Fruit fly (Drosophila melanogaster) whole organism, embryonic: ENCODE measurements around the gene fzy.

Experiments
- Atf-2 ChIP-seq: fragments of 200-800 bp; sonication (Bioruptor generic); optimal IDR thresholded peaks from 2 replicates; lab custom pipeline; 2016; ENCODE audit warnings: missing biosample characterization, missing genetic modification characterization
- CG1024 ChIP-seq: fragments of 200-800 bp; sonication (Bioruptor generic); IDR thresholded peaks from 2 replicates; pipeline ENCODE4 v1.3.6; 2022; ENCODE audit warnings: missing biosample characterization, missing genetic modification characterization
- CG10462 ChIP-seq: fragments of 200-800 bp; sonication (Bioruptor generic); optimal IDR thresholded peaks from 2 replicates; lab custom pipeline; 2016; ENCODE audit warnings: missing biosample characterization, missing genetic modification characterization
- CG11456 ChIP-seq: fragments of 200-800 bp; sonication (Bioruptor generic); IDR thresholded peaks from 3 replicates; pipeline ENCODE4 v1.3.6; 2022; ENCODE audit warnings: missing biosample characterization, missing genetic modification characterization
- CG11504 ChIP-seq: fragments of 200-800 bp; sonication (Bioruptor generic); optimal IDR thresholded peaks from 3 replicates; lab custom pipeline; 2019; ENCODE audit warnings: missing biosample characterization, mild to moderate bottlenecking, missing genetic modification characterization, moderate library complexity
- CG12155 ChIP-seq: fragments of 200-800 bp; sonication (Bioruptor generic); optimal IDR thresholded peaks from 3 replicates; lab custom pipeline; 2016; ENCODE audit warnings: missing biosample characterization, missing genetic modification characterization
- CG12299 ChIP-seq: fragments of 200-800 bp; sonication (Bioruptor generic); optimal IDR thresholded peaks from 2 replicates; lab custom pipeline; 2018; ENCODE audit warnings: missing biosample characterization, mild to moderate bottlenecking, missing genetic modification characterization
- CG13424 ChIP-seq: fragments of 200-800 bp; sonication (Bioruptor generic); optimal IDR thresholded peaks from 2 replicates; lab custom pipeline; 2019; ENCODE audit warnings: missing biosample characterization, mild to moderate bottlenecking, missing genetic modification characterization, moderate library complexity
- CG15514 ChIP-seq: fragments of 200-800 bp; sonication (Bioruptor generic); optimal IDR thresholded peaks from 3 replicates; lab custom pipeline; 2017; ENCODE audit warnings: missing biosample characterization, missing genetic modification characterization, mild to moderate bottlenecking, moderate library complexity, missing genetic modification reagents
- CG1603 ChIP-seq: fragments of 200-800 bp; sonication (Bioruptor generic); optimal IDR thresholded peaks from 2 replicates; lab custom pipeline; 2019; ENCODE audit warnings: missing biosample characterization, mild to moderate bottlenecking, missing genetic modification characterization, moderate library complexity
- CG1647 ChIP-seq: fragments of 200-800 bp; sonication (Bioruptor generic); optimal IDR thresholded peaks from 3 replicates; lab custom pipeline; 2016; ENCODE audit warnings: missing biosample characterization, missing genetic modification characterization
- CG16815 ChIP-seq: fragments of 200-800 bp; sonication (Bioruptor generic); optimal IDR thresholded peaks from 3 replicates; lab custom pipeline; 2017; ENCODE audit warnings: missing biosample characterization, mild to moderate bottlenecking, missing genetic modification characterization
- CG16863 ChIP-seq: fragments of 200-800 bp; sonication (Bioruptor generic); optimal IDR thresholded peaks from 3 replicates; lab custom pipeline; 2016; ENCODE audit warnings: missing biosample characterization, missing genetic modification characterization
- CG30403 ChIP-seq: fragments of 200-800 bp; sonication (Bioruptor generic); optimal IDR thresholded peaks from 3 replicates; lab custom pipeline; 2016; ENCODE audit warnings: missing biosample characterization, missing genetic modification characterization
- CG3065 ChIP-seq: fragments of 200-800 bp; sonication (Bioruptor generic); optimal IDR thresholded peaks from 2 replicates; lab custom pipeline; 2016; ENCODE audit warnings: missing biosample characterization, missing genetic modification characterization
- CG31365 ChIP-seq: fragments of 200-800 bp; sonication (Bioruptor generic); optimal IDR thresholded peaks from 2 replicates; lab custom pipeline; 2018; ENCODE audit warnings: missing biosample characterization, mild to moderate bottlenecking, missing genetic modification characterization
- CG4730 ChIP-seq: fragments of 200-800 bp; sonication (Bioruptor generic); IDR thresholded peaks from 2 replicates; pipeline ENCODE4 v1.3.6; 2022; ENCODE audit warnings: missing biosample characterization, missing genetic modification characterization
- CG5245 ChIP-seq: fragments of 200-800 bp; sonication (Bioruptor generic); optimal IDR thresholded peaks from 3 replicates; lab custom pipeline; 2016; ENCODE audit warnings: missing biosample characterization, missing genetic modification characterization
- CG6254 ChIP-seq: fragments of 200-800 bp; sonication (Bioruptor generic); optimal IDR thresholded peaks from 3 replicates; lab custom pipeline; 2017; ENCODE audit warnings: mild to moderate bottlenecking, missing biosample characterization, missing genetic modification reagents, missing genetic modification characterization
- CG7556 ChIP-seq: fragments of 200-800 bp; sonication (Bioruptor generic); optimal IDR thresholded peaks from 2 replicates; lab custom pipeline; 2017; ENCODE audit warnings: missing biosample characterization, mild to moderate bottlenecking, missing genetic modification characterization
- CG7745 ChIP-seq: fragments of 200-800 bp; sonication (Bioruptor generic); optimal IDR thresholded peaks from 2 replicates; lab custom pipeline; 2018; ENCODE audit warnings: missing biosample characterization, mild to moderate bottlenecking, missing genetic modification characterization, moderate library complexity
- CG8089 ChIP-seq: fragments of 200-800 bp; sonication (Bioruptor generic); optimal IDR thresholded peaks from 3 replicates; lab custom pipeline; 2016; ENCODE audit warnings: missing biosample characterization, missing genetic modification characterization
- CG9215 ChIP-seq: fragments of 200-800 bp; sonication (Bioruptor generic); IDR thresholded peaks from 2 replicates; pipeline ENCODE4 v1.3.6; 2022; ENCODE audit warnings: missing biosample characterization, missing genetic modification characterization
- CHES-1-like ChIP-seq: fragments of 200-800 bp; sonication (Bioruptor generic); optimal IDR thresholded peaks from 2 replicates; lab custom pipeline; 2016; ENCODE audit warnings: missing biosample characterization, missing genetic modification characterization
- Dbx ChIP-seq: fragments of 200-800 bp; sonication (Bioruptor generic); IDR thresholded peaks from 3 replicates; pipeline ENCODE4 v1.3.6; 2022; ENCODE audit warnings: missing biosample characterization, missing genetic modification characterization
- Dfd ChIP-seq, 2 experiments: fragments of >200 bp; optimal IDR thresholded peaks; 2 replicates each; lab custom pipeline; 2017; ENCODE audit warnings: missing biosample characterization in 2 of 2, missing genetic modification characterization in 2 of 2
- Hsf ChIP-seq: fragments of 200-800 bp; sonication (Bioruptor generic); optimal IDR thresholded peaks from 3 replicates; lab custom pipeline; 2016; ENCODE audit warnings: missing biosample characterization, missing genetic modification characterization
- Kr ChIP-seq: fragments of 200-800 bp; sonication (Bioruptor generic); optimal IDR thresholded peaks from 2 replicates; lab custom pipeline; 2017; ENCODE audit warnings: missing biosample characterization, mild to moderate bottlenecking, missing genetic modification characterization
- Max ChIP-seq: fragments of 200-800 bp; sonication (Bioruptor generic); optimal IDR thresholded peaks from 2 replicates; lab custom pipeline; 2016; ENCODE audit warnings: missing biosample characterization, mild to moderate bottlenecking, missing genetic modification characterization
- NC2β ChIP-seq: fragments of 200-800 bp; sonication (Bioruptor generic); optimal IDR thresholded peaks from 2 replicates; lab custom pipeline; 2016; ENCODE audit warnings: missing biosample characterization, missing genetic modification characterization
- PHDP ChIP-seq: fragments of 200-800 bp; sonication (Bioruptor generic); optimal IDR thresholded peaks from 3 replicates; lab custom pipeline; 2018; ENCODE audit warnings: missing biosample characterization, mild to moderate bottlenecking, missing genetic modification characterization, moderate library complexity
- Pdp1 ChIP-seq, 2 experiments: fragments of 200-800 bp; sonication (Bioruptor generic); optimal IDR thresholded peaks; 3 replicates each; lab custom pipeline; 2016; ENCODE audit warnings: missing biosample characterization in 2 of 2, missing genetic modification characterization in 2 of 2, mild to moderate bottlenecking in 1 of 2, moderate library complexity in 1 of 2
- Sin3A ChIP-seq: fragments of >200 bp; optimal IDR thresholded peaks from 2 replicates; lab custom pipeline; 2018
- Sox100B ChIP-seq: fragments of 200-800 bp; sonication (Bioruptor generic); optimal IDR thresholded peaks from 3 replicates; lab custom pipeline; 2018; ENCODE audit warnings: missing biosample characterization, mild to moderate bottlenecking, missing genetic modification characterization
- ab ChIP-seq: fragments of 200-800 bp; sonication (Bioruptor generic); optimal IDR thresholded peaks from 2 replicates; lab custom pipeline; 2016; ENCODE audit warnings: missing biosample characterization, missing genetic modification characterization
- ac ChIP-seq: fragments of 200-800 bp; sonication (Bioruptor generic); optimal IDR thresholded peaks from 3 replicates; lab custom pipeline; 2017; ENCODE audit warnings: missing biosample characterization, mild to moderate bottlenecking, missing genetic modification characterization
- ara ChIP-seq: fragments of 200-800 bp; sonication (Bioruptor generic); IDR thresholded peaks from 2 replicates; pipeline ENCODE4 v1.3.6; 2022; ENCODE audit warnings: missing biosample characterization, missing genetic modification characterization
- bsh ChIP-seq, 2 experiments: fragments of 200-800 bp; sonication (Bioruptor generic); optimal IDR thresholded peaks; 2 replicates each; lab custom pipeline; 2017 to 2018; ENCODE audit warnings: mild to moderate bottlenecking in 2 of 2, missing biosample characterization in 2 of 2, missing genetic modification characterization in 2 of 2, moderate library complexity in 1 of 2
- cad ChIP-seq: fragments of >200 bp; optimal IDR thresholded peaks from 2 replicates; lab custom pipeline; 2017; ENCODE audit warnings: missing biosample characterization, missing genetic modification characterization
- danr ChIP-seq: fragments of 200-800 bp; sonication (Bioruptor generic); IDR thresholded peaks from 2 replicates; pipeline ENCODE4 v1.3.6; 2022; ENCODE audit warnings: missing biosample characterization, missing genetic modification characterization
- dm ChIP-seq: fragments of 200-800 bp; sonication (Bioruptor generic); optimal IDR thresholded peaks from 3 replicates; lab custom pipeline; 2016; ENCODE audit warnings: missing biosample characterization, missing genetic modification characterization
- ewg ChIP-seq: fragments of 200-800 bp; sonication (Bioruptor generic); optimal IDR thresholded peaks from 3 replicates; lab custom pipeline; 2017; ENCODE audit warnings: mild to moderate bottlenecking, missing biosample characterization, missing genetic modification reagents, missing genetic modification characterization
- fd3F ChIP-seq: fragments of 200-800 bp; sonication (Bioruptor generic); optimal IDR thresholded peaks from 2 replicates; lab custom pipeline; 2018; ENCODE audit warnings: missing biosample characterization, mild to moderate bottlenecking, missing genetic modification characterization, moderate library complexity
- fd64A ChIP-seq: fragments of 200-800 bp; sonication (Bioruptor generic); optimal IDR thresholded peaks from 3 replicates; lab custom pipeline; 2018; ENCODE audit warnings: missing biosample characterization, mild to moderate bottlenecking, missing genetic modification characterization
- p53 ChIP-seq: fragments of 200-800 bp; sonication (Bioruptor generic); optimal IDR thresholded peaks from 2 replicates; lab custom pipeline; 2016; ENCODE audit warnings: missing biosample characterization, missing genetic modification characterization
- pita ChIP-seq: fragments of 200-800 bp; sonication (Bioruptor generic); optimal IDR thresholded peaks from 2 replicates; lab custom pipeline; 2017; ENCODE audit warnings: missing biosample characterization, mild to moderate bottlenecking, missing genetic modification characterization
- pum ChIP-seq: fragments of 200-800 bp; sonication (Bioruptor generic); optimal IDR thresholded peaks from 2 replicates; lab custom pipeline; 2016; ENCODE audit warnings: missing biosample characterization, missing genetic modification characterization
- sisA ChIP-seq: fragments of 200-800 bp; sonication (Bioruptor generic); IDR thresholded peaks from 2 replicates; pipeline ENCODE4 v1.3.6; 2022; ENCODE audit warnings: missing biosample characterization, missing genetic modification characterization
- slp2 ChIP-seq: fragments of 200-800 bp; sonication (Bioruptor generic); optimal IDR thresholded peaks from 2 replicates; lab custom pipeline; 2016; ENCODE audit warnings: missing biosample characterization, missing genetic modification characterization
- sr ChIP-seq: fragments of 200-800 bp; sonication (Bioruptor generic); IDR thresholded peaks from 3 replicates; pipeline ENCODE4 v1.3.6; 2022; ENCODE audit warnings: missing biosample characterization, missing genetic modification characterization
- trh ChIP-seq: fragments of 200-800 bp; sonication (Bioruptor generic); optimal IDR thresholded peaks from 2 replicates; lab custom pipeline; 2016; ENCODE audit warnings: missing biosample characterization, missing genetic modification characterization
- tx ChIP-seq: fragments of 200-800 bp; sonication (Bioruptor generic); optimal IDR thresholded peaks from 2 replicates; lab custom pipeline; 2016; ENCODE audit warnings: missing biosample characterization, missing genetic modification characterization

Gene fzy

dm6 chr2L:16275809-16276178, 35.0 kb upstream of the fzy start (continued):
- peak; percentile 28 for TF ChIP-seq CG13424 (tag; lab: Kevin White, UChicago)
- TF ChIP-seq danr (GFP tag; lab: Robert Waterston, UW): no peak
- no peak for TF ChIP-seq Sin3A (lab: Kevin White, UChicago)
- no peak for TF ChIP-seq trh
- 0 out of 3 replicates have a peak, but pooled peaks have one; percentile 28 for TF ChIP-seq sr (GFP tag; lab: Robert Waterston, UW)
- TF ChIP-seq Max: no peak
- TF ChIP-seq CG4730 (GFP tag; lab: Robert Waterston, UW): no peak
- TF ChIP-seq CG1024 (GFP tag; lab: Robert Waterston, UW): no peak
- TF ChIP-seq Atf-2 (GFP tag; lab: Kevin White, UChicago): no peak
- peak; percentile 24 for TF ChIP-seq CG6254 (GFP tag; lab: Kevin White, UChicago)
- TF ChIP-seq ewg (GFP tag; lab: Kevin White, UChicago): no peak
- TF ChIP-seq Dfd (GFP tag; optimal IDR thresholded peaks at IDR 0.05; lab: Kevin White, UChicago): no peak
- peak in 1 of 2 experiments; percentile 41 for TF ChIP-seq bsh (GFP tag; optimal IDR thresholded peaks at IDR 0.05; lab: Kevin White, UChicago)
- no peak for TF ChIP-seq CG16863
- TF ChIP-seq ab (GFP tag; lab: Kevin White, UChicago): no peak
- 0 out of 2 replicates have a peak, but pooled peaks have one; percentile 33 for TF ChIP-seq CG9215 (GFP tag; lab: Robert Waterston, UW)
- peak; percentile 44; the same call in 1 of the 3 replicates for TF ChIP-seq Dbx (GFP tag; lab: Robert Waterston, UW)
- TF ChIP-seq PHDP (tag; lab: Kevin White, UChicago): peak; percentile 70
- no peak for TF ChIP-seq CG1647 (GFP tag; lab: Kevin White, UChicago)
- TF ChIP-seq sisA: peak; percentile 48
- no peak for TF ChIP-seq CHES-1-like (GFP tag; lab: Kevin White, UChicago)
- no peak for TF ChIP-seq NC2β (GFP tag; lab: Kevin White, UChicago)
- TF ChIP-seq CG30403 (GFP tag; lab: Kevin White, UChicago): peak; percentile 35
- no peak for TF ChIP-seq CG8089 (GFP tag; lab: Kevin White, UChicago)
- peak; percentile 34 for TF ChIP-seq CG12155 (GFP tag; lab: Kevin White, UChicago)
- TF ChIP-seq pum: no peak
- TF ChIP-seq tx (GFP tag; lab: Kevin White, UChicago): no peak
- TF ChIP-seq Pdp1 (GFP tag; optimal IDR thresholded peaks at IDR 0.05; lab: Kevin White, UChicago): peak in 1 of 2 experiments; percentile 24
- no peak for TF ChIP-seq slp2 (GFP tag; lab: Kevin White, UChicago)
- TF ChIP-seq CG10462: no peak
- TF ChIP-seq CG12299 (tag; lab: Kevin White, UChicago): peak; percentile 17
- no peak for TF ChIP-seq p53 (GFP tag; lab: Kevin White, UChicago)
- no peak for TF ChIP-seq dm (GFP tag; lab: Kevin White, UChicago)
- no peak for TF ChIP-seq fd64A (GFP tag; lab: Kevin White, UChicago)
- TF ChIP-seq pita (GFP tag; lab: Kevin White, UChicago): no peak
- TF ChIP-seq ara (GFP tag; lab: Robert Waterston, UW): no peak
- peak; percentile 10 for TF ChIP-seq Hsf (GFP tag; lab: Kevin White, UChicago)
- no peak for TF ChIP-seq CG7745
- no peak for TF ChIP-seq CG31365 (tag; lab: Kevin White, UChicago)
- TF ChIP-seq CG11456 (GFP tag; lab: Robert Waterston, UW): 0 out of 3 replicates have a peak, but pooled peaks have one; percentile 18
- TF ChIP-seq fd3F (GFP tag; lab: Kevin White, UChicago): peak; percentile 2
- TF ChIP-seq Kr (GFP tag; lab: Kevin White, UChicago): no peak
- TF ChIP-seq CG3065 (GFP tag; lab: Kevin White, UChicago): no peak
- peak; percentile 46 for TF ChIP-seq Sox100B (GFP tag; lab: Kevin White, UChicago)
- peak; percentile 19 for TF ChIP-seq CG1603 (tag; lab: Kevin White, UChicago)
- peak; percentile 74 for TF ChIP-seq CG7556 (GFP tag; lab: Kevin White, UChicago)
- TF ChIP-seq CG16815 (GFP tag; lab: Kevin White, UChicago): peak; percentile 24
- TF ChIP-seq CG11504: peak; percentile 64
- peak; percentile 45 for TF ChIP-seq CG15514
- no peak for TF ChIP-seq CG5245
- no peak for TF ChIP-seq cad (GFP tag; lab: Kevin White, UChicago)
- no peak for TF ChIP-seq ac (GFP tag; lab: Kevin White, UChicago)
